Fruit fly (Drosophila melanogaster) whole organism, embryonic: ENCODE measurements around the gene CG14054.

ENCODE experiments used
- Ada2b ChIP-seq: fragments of 200-800 bp; sonication (Bioruptor generic); IDR thresholded peaks from 2 replicates; pipeline ENCODE4 v1.3.6; 2022; ENCODE audit warnings: missing biosample characterization, missing genetic modification characterization
- Atf6 ChIP-seq: fragments of 200-800 bp; sonication (Bioruptor generic); IDR thresholded peaks from 2 replicates; pipeline ENCODE4 v1.3.6; 2022; ENCODE audit warnings: missing biosample characterization, missing genetic modification characterization
- CG10462 ChIP-seq: fragments of 200-800 bp; sonication (Bioruptor generic); optimal IDR thresholded peaks from 2 replicates; lab custom pipeline; 2016; ENCODE audit warnings: missing biosample characterization, missing genetic modification characterization
- CG10543 ChIP-seq: fragments of 200-800 bp; sonication (Bioruptor generic); optimal IDR thresholded peaks from 3 replicates; lab custom pipeline; 2017; ENCODE audit warnings: missing biosample characterization, mild to moderate bottlenecking, missing genetic modification characterization, moderate library complexity
- CG10565 ChIP-seq: fragments of 200-800 bp; sonication (Bioruptor generic); optimal IDR thresholded peaks from 3 replicates; lab custom pipeline; 2016; ENCODE audit warnings: missing biosample characterization, mild to moderate bottlenecking, missing genetic modification characterization
- CG10654 ChIP-seq: fragments of 200-800 bp; sonication (Bioruptor generic); optimal IDR thresholded peaks from 2 replicates; lab custom pipeline; 2016; ENCODE audit warnings: missing biosample characterization, missing genetic modification characterization
- CG11247 ChIP-seq: fragments of 200-800 bp; sonication (Bioruptor generic); IDR thresholded peaks from 2 replicates; pipeline ENCODE4 v1.3.6; 2022; ENCODE audit warnings: missing biosample characterization, missing genetic modification characterization
- CG11504 ChIP-seq: fragments of 200-800 bp; sonication (Bioruptor generic); optimal IDR thresholded peaks from 3 replicates; lab custom pipeline; 2019; ENCODE audit warnings: missing biosample characterization, mild to moderate bottlenecking, missing genetic modification characterization, moderate library complexity
- CG12391 ChIP-seq: fragments of 200-800 bp; sonication (Bioruptor generic); optimal IDR thresholded peaks from 3 replicates; lab custom pipeline; 2018; ENCODE audit warnings: missing biosample characterization, mild to moderate bottlenecking, missing genetic modification characterization, moderate library complexity
- CG17359 ChIP-seq: fragments of 200-800 bp; sonication (Bioruptor generic); optimal IDR thresholded peaks from 3 replicates; lab custom pipeline; 2018; ENCODE audit warnings: missing biosample characterization, mild to moderate bottlenecking, missing genetic modification characterization, moderate library complexity
- CG18262 ChIP-seq: fragments of 200-800 bp; optimal IDR thresholded peaks from 3 replicates; lab custom pipeline; 2019; ENCODE audit warnings: missing biosample characterization, mild to moderate bottlenecking, missing genetic modification characterization, moderate library complexity
- CG1832 ChIP-seq: fragments of 200-800 bp; sonication (Bioruptor generic); optimal IDR thresholded peaks from 2 replicates; lab custom pipeline; 2017; ENCODE audit warnings: missing biosample characterization, mild to moderate bottlenecking, missing genetic modification characterization, inconsistent platforms
- CG18599 ChIP-seq: fragments of 200-800 bp; sonication (Bioruptor generic); optimal IDR thresholded peaks from 3 replicates; lab custom pipeline; 2017; ENCODE audit warnings: missing biosample characterization, missing genetic modification characterization, mild to moderate bottlenecking, moderate library complexity, missing genetic modification reagents
- CG2116 ChIP-seq: fragments of 200-800 bp; sonication (Bioruptor generic); optimal IDR thresholded peaks from 3 replicates; lab custom pipeline; 2018; ENCODE audit warnings: missing biosample characterization, mild to moderate bottlenecking, missing genetic modification characterization
- CG2712 ChIP-seq: fragments of 200-800 bp; optimal IDR thresholded peaks from 3 replicates; lab custom pipeline; 2019; ENCODE audit warnings: missing biosample characterization, mild to moderate bottlenecking, missing genetic modification characterization, moderate library complexity
- CG2875 ChIP-seq: fragments of 200-800 bp; sonication (Bioruptor generic); optimal IDR thresholded peaks from 2 replicates; lab custom pipeline; 2017; ENCODE audit warnings: missing biosample characterization, mild to moderate bottlenecking, missing genetic modification characterization, missing genetic modification reagents
- CG31388 ChIP-seq: fragments of 200-800 bp; sonication (Bioruptor generic); optimal IDR thresholded peaks from 2 replicates; lab custom pipeline; 2016; ENCODE audit warnings: missing biosample characterization, missing genetic modification characterization
- CG32532 ChIP-seq: fragments of 200-800 bp; sonication (Bioruptor generic); IDR thresholded peaks from 2 replicates; pipeline ENCODE4 v1.3.6; 2022; ENCODE audit warnings: missing biosample characterization, missing genetic modification characterization
- CG32767 ChIP-seq: fragments of 200-800 bp; sonication (Bioruptor generic); IDR thresholded peaks from 2 replicates; pipeline ENCODE4 v1.3.6; 2022; ENCODE audit warnings: missing biosample characterization, missing genetic modification characterization
- CG3407 ChIP-seq: fragments of 200-800 bp; sonication (Bioruptor generic); optimal IDR thresholded peaks from 2 replicates; lab custom pipeline; 2018; ENCODE audit warnings: missing biosample characterization, mild to moderate bottlenecking, missing genetic modification characterization
- CG34422 ChIP-seq: fragments of 200-800 bp; sonication (Bioruptor generic); IDR thresholded peaks from 3 replicates; pipeline ENCODE4 v1.3.6; 2022; ENCODE audit warnings: missing biosample characterization, missing genetic modification characterization
- CG43689 ChIP-seq: fragments of 200-800 bp; sonication (Bioruptor generic); IDR thresholded peaks from 2 replicates; pipeline ENCODE4 v1.3.6; 2022; ENCODE audit warnings: missing biosample characterization, missing genetic modification characterization
- CG6689 ChIP-seq: fragments of 200-800 bp; sonication (Bioruptor generic); IDR thresholded peaks from 2 replicates; pipeline ENCODE4 v1.3.6; 2022; ENCODE audit warnings: missing biosample characterization, missing genetic modification characterization
- CHES-1-like ChIP-seq: fragments of 200-800 bp; sonication (Bioruptor generic); optimal IDR thresholded peaks from 2 replicates; lab custom pipeline; 2016; ENCODE audit warnings: missing biosample characterization, missing genetic modification characterization
- Chrac-16 ChIP-seq: fragments of 200-800 bp; sonication (Bioruptor generic); optimal IDR thresholded peaks from 3 replicates; lab custom pipeline; 2016; ENCODE audit warnings: missing biosample characterization, missing genetic modification characterization
- CrebB ChIP-seq: fragments of 200-800 bp; sonication (Bioruptor generic); optimal IDR thresholded peaks from 3 replicates; lab custom pipeline; 2018; ENCODE audit warnings: missing biosample characterization, mild to moderate bottlenecking, missing genetic modification characterization
- Deaf1 ChIP-seq: fragments of 200-800 bp; optimal IDR thresholded peaks from 3 replicates; lab custom pipeline; 2019; ENCODE audit warnings: missing biosample characterization, mild to moderate bottlenecking, missing genetic modification characterization, moderate library complexity
- Dll ChIP-seq: fragments of 200-800 bp; sonication (Bioruptor generic); IDR thresholded peaks from 4 replicates; pipeline ENCODE4 v1.3.6; 2022; ENCODE audit warnings: missing biosample characterization, missing genetic modification characterization; ENCODE audit not compliant: partially characterized antibody
- ERR ChIP-seq: fragments of 200-800 bp; sonication (Bioruptor generic); optimal IDR thresholded peaks from 2 replicates; lab custom pipeline; 2016; ENCODE audit warnings: missing biosample characterization, missing genetic modification characterization
- HHEX ChIP-seq: fragments of 200-800 bp; sonication (Bioruptor generic); optimal IDR thresholded peaks from 3 replicates; lab custom pipeline; 2017; ENCODE audit warnings: missing biosample characterization, mild to moderate bottlenecking, missing genetic modification characterization, missing genetic modification reagents
- HLH3B ChIP-seq: fragments of 200-800 bp; sonication (Bioruptor generic); IDR thresholded peaks from 2 replicates; pipeline ENCODE4 v1.3.6; 2022; ENCODE audit warnings: missing biosample characterization, missing genetic modification characterization
- Hr51 ChIP-seq, 2 experiments: fragments of 200-800 bp; sonication (Bioruptor generic); optimal IDR thresholded peaks; 2 replicates in 1 of 2; 3 replicates in 1 of 2; lab custom pipeline; 2016 to 2018; ENCODE audit warnings: missing biosample characterization in 2 of 2, missing genetic modification characterization in 2 of 2, mild to moderate bottlenecking in 1 of 2, moderate library complexity in 1 of 2
- Mrtf ChIP-seq: fragments of 200-800 bp; sonication (Bioruptor generic); IDR thresholded peaks from 3 replicates; pipeline ENCODE4 v1.3.6; 2022; ENCODE audit warnings: missing biosample characterization, missing genetic modification characterization
- NFAT ChIP-seq: fragments of 200-800 bp; sonication (Bioruptor generic); IDR thresholded peaks from 2 replicates; pipeline ENCODE4 v1.3.6; 2022; ENCODE audit warnings: missing biosample characterization, missing genetic modification characterization
- Neu2 ChIP-seq: fragments of 200-800 bp; sonication (Bioruptor generic); optimal IDR thresholded peaks from 3 replicates; lab custom pipeline; 2016; ENCODE audit warnings: missing biosample characterization, missing genetic modification characterization, borderline replicate concordance
- Oli ChIP-seq: fragments of 200-800 bp; sonication (Bioruptor generic); optimal IDR thresholded peaks from 2 replicates; lab custom pipeline; 2018; ENCODE audit warnings: missing biosample characterization, mild to moderate bottlenecking, missing genetic modification characterization, moderate library complexity
- Opbp ChIP-seq: fragments of 200-800 bp; sonication (Bioruptor generic); IDR thresholded peaks from 3 replicates; pipeline ENCODE4 v1.3.6; 2022; ENCODE audit warnings: missing biosample characterization, missing genetic modification characterization; ENCODE audit not compliant: partially characterized antibody
- Six4 ChIP-seq: fragments of 200-800 bp; sonication (Bioruptor generic); optimal IDR thresholded peaks from 2 replicates; lab custom pipeline; 2016; ENCODE audit warnings: missing biosample characterization, missing genetic modification characterization
- Spps ChIP-seq: fragments of 200-800 bp; sonication (Bioruptor generic); optimal IDR thresholded peaks from 2 replicates; lab custom pipeline; 2018; ENCODE audit warnings: missing biosample characterization, mild to moderate bottlenecking, missing genetic modification characterization
- Xrp1 ChIP-seq: fragments of 200-800 bp; sonication (Bioruptor generic); IDR thresholded peaks from 2 replicates; pipeline ENCODE4 v1.3.6; 2022; ENCODE audit warnings: missing biosample characterization, missing genetic modification characterization
- bcd ChIP-seq: fragments of 200-800 bp; sonication (Bioruptor generic); optimal IDR thresholded peaks from 2 replicates; lab custom pipeline; 2017; ENCODE audit warnings: missing biosample characterization, mild to moderate bottlenecking, missing genetic modification characterization
- grn ChIP-seq: fragments of 200-800 bp; sonication (Bioruptor generic); optimal IDR thresholded peaks from 3 replicates; lab custom pipeline; 2017; ENCODE audit warnings: missing biosample characterization, missing genetic modification characterization
- gt ChIP-seq: fragments of 200-800 bp; sonication (Bioruptor generic); IDR thresholded peaks from 2 replicates; pipeline ENCODE4 v1.3.6; 2022; ENCODE audit warnings: missing biosample characterization, missing genetic modification characterization
- maf-S ChIP-seq: fragments of 200-800 bp; sonication (Bioruptor generic); optimal IDR thresholded peaks from 2 replicates; lab custom pipeline; 2016; ENCODE audit warnings: missing biosample characterization, missing genetic modification characterization
- ranshi ChIP-seq: fragments of 200-800 bp; sonication (Bioruptor generic); IDR thresholded peaks from 2 replicates; pipeline ENCODE4 v1.3.6; 2022; ENCODE audit warnings: missing biosample characterization, missing genetic modification characterization
- schlank ChIP-seq: fragments of 200-800 bp; sonication (Bioruptor generic); optimal IDR thresholded peaks from 2 replicates; lab custom pipeline; 2018; ENCODE audit warnings: missing biosample characterization, mild to moderate bottlenecking, missing genetic modification characterization
- seq ChIP-seq: fragments of 200-800 bp; sonication (Bioruptor generic); IDR thresholded peaks from 2 replicates; pipeline ENCODE4 v1.3.6; 2022; ENCODE audit warnings: missing biosample characterization, missing genetic modification characterization
- sima ChIP-seq: fragments of 200-800 bp; sonication (Bioruptor generic); optimal IDR thresholded peaks from 2 replicates; lab custom pipeline; 2016; ENCODE audit warnings: missing biosample characterization, missing genetic modification characterization
- slp2 ChIP-seq: fragments of 200-800 bp; sonication (Bioruptor generic); optimal IDR thresholded peaks from 2 replicates; lab custom pipeline; 2016; ENCODE audit warnings: missing biosample characterization, missing genetic modification characterization
- sqz ChIP-seq: fragments of 200-800 bp; sonication (Bioruptor generic); optimal IDR thresholded peaks from 3 replicates; lab custom pipeline; 2018; ENCODE audit warnings: missing biosample characterization, mild to moderate bottlenecking, missing genetic modification characterization
- trh ChIP-seq: fragments of 200-800 bp; sonication (Bioruptor generic); optimal IDR thresholded peaks from 2 replicates; lab custom pipeline; 2016; ENCODE audit warnings: missing biosample characterization, missing genetic modification characterization

The CG14054 gene

dm6 chrX:2075846-2076377 lies 9.8 kb upstream of the CG14054 start, which contains the start of gene CG4045 (continued):
- no peak for TF ChIP-seq sima (GFP tag; lab: Kevin White, UChicago)
- TF ChIP-seq CG11504 (tag; lab: Kevin White, UChicago), result peak; percentile 39
- TF ChIP-seq HLH3B (GFP tag; lab: Robert Waterston, UW), result no peak
- TF ChIP-seq HHEX (GFP tag; lab: Kevin White, UChicago), result no peak
- TF ChIP-seq Mrtf (GFP tag; lab: Robert Waterston, UW), result no peak
- no peak for TF ChIP-seq CG17359 (tag; lab: Kevin White, UChicago)
- no peak for TF ChIP-seq maf-S
- no peak for TF ChIP-seq Xrp1
- no peak for TF ChIP-seq sqz
- TF ChIP-seq CG2116, result no peak
- no peak for TF ChIP-seq NFAT
- no peak for TF ChIP-seq CG31388
- no peak for TF ChIP-seq Neu2
- TF ChIP-seq schlank (tag; lab: Kevin White, UChicago), result no peak
- TF ChIP-seq CG3407, result no peak
- TF ChIP-seq CG43689 (GFP tag; lab: Robert Waterston, UW), result no peak
- no peak for TF ChIP-seq CG10543
- no peak for TF ChIP-seq Six4 (GFP tag; lab: Kevin White, UChicago)
- TF ChIP-seq CG11247 (GFP tag; lab: Robert Waterston, UW), result no peak
- no peak for TF ChIP-seq Ada2b (GFP tag; lab: Robert Waterston, UW)
- no peak for TF ChIP-seq CrebB
- TF ChIP-seq ERR (GFP tag; lab: Kevin White, UChicago), result no peak
- no peak for TF ChIP-seq CG10654 (GFP tag; lab: Kevin White, UChicago)
- no peak for TF ChIP-seq seq (GFP tag; lab: Robert Waterston, UW)
- TF ChIP-seq CHES-1-like (GFP tag; lab: Kevin White, UChicago), result no peak
- 0 out of 4 replicates have a peak, but pooled peaks have one; percentile 19 for TF ChIP-seq Dll (GFP tag; lab: Robert Waterston, UW)
- no peak for TF ChIP-seq CG32767 (GFP tag; lab: Robert Waterston, UW)
- no peak for TF ChIP-seq Opbp (GFP tag; lab: Robert Waterston, UW)
- no peak for TF ChIP-seq CG32532 (GFP tag; lab: Robert Waterston, UW)
- no peak for TF ChIP-seq slp2 (GFP tag; lab: Kevin White, UChicago)
- TF ChIP-seq CG10462 (GFP tag; lab: Kevin White, UChicago), result no peak
- TF ChIP-seq CG2875 (GFP tag; lab: Kevin White, UChicago), result no peak
- no peak for TF ChIP-seq gt (GFP tag; lab: Robert Waterston, UW)
- no peak for TF ChIP-seq CG18599
- TF ChIP-seq CG34422, result no peak
- TF ChIP-seq CG18262 (tag; lab: Kevin White, UChicago), result peak; percentile 17
- TF ChIP-seq Hr51 (GFP tag; optimal IDR thresholded peaks at IDR 0.05; lab: Kevin White, UChicago), result peak in 1 of 2 experiments; percentile 15
- no peak for TF ChIP-seq bcd (GFP tag; lab: Kevin White, UChicago)
- no peak for TF ChIP-seq Oli
- TF ChIP-seq CG6689, result 0 out of 2 replicates have a peak, but pooled peaks have one; percentile 24
- no peak for TF ChIP-seq ranshi
- no peak for TF ChIP-seq Deaf1 (tag; lab: Kevin White, UChicago)
- TF ChIP-seq Chrac-16 (GFP tag; lab: Kevin White, UChicago), result no peak
- TF ChIP-seq CG12391 (tag; lab: Kevin White, UChicago), result peak; percentile 15
- no peak for TF ChIP-seq trh (GFP tag; lab: Kevin White, UChicago)
- TF ChIP-seq grn (GFP tag; lab: Kevin White, UChicago), result no peak
- TF ChIP-seq Spps (tag; lab: Kevin White, UChicago), result no peak
- no peak for TF ChIP-seq Atf6
- TF ChIP-seq CG1832, result no peak
- TF ChIP-seq CG2712 (tag; lab: Kevin White, UChicago), result peak; percentile 23
- no peak for TF ChIP-seq CG10565 (GFP tag; lab: Kevin White, UChicago)
